Worm (Caenorhabditis elegans) whole organism, early embryonic: ENCODE measurements around the gene M03E7.2.

Experiments
- B0310.2 ChIP-seq: sonication (generic microtip); optimal IDR thresholded peaks from 2 replicates; lab custom pipeline; 2016; ENCODE audit warnings: mild to moderate bottlenecking, missing genetic modification characterization, missing compliant biosample characterization
- F13C5.2 ChIP-seq: sonication (generic microtip); optimal IDR thresholded peaks from 2 replicates; lab custom pipeline; 2017; ENCODE audit warnings: mild to moderate bottlenecking, missing genetic modification characterization, inconsistent platforms, missing compliant biosample characterization
- aly-1 ChIP-seq: sonication (generic microtip); optimal IDR thresholded peaks from 2 replicates; lab custom pipeline; 2016; ENCODE audit warnings: missing genetic modification characterization, missing compliant biosample characterization
- ama-1 ChIP-seq: fragments of 150-350 bp; optimal IDR thresholded peaks from 2 replicates; lab custom pipeline; 2014
- ceh-13 ChIP-seq: fragments of 200-800 bp; sonication (Bioruptor generic); optimal IDR thresholded peaks from 2 replicates; lab custom pipeline; 2018; ENCODE audit warnings: mild to moderate bottlenecking, missing genetic modification characterization, missing compliant biosample characterization
- ceh-36 ChIP-seq: sonication (generic microtip); optimal IDR thresholded peaks from 2 replicates; lab custom pipeline; 2016; ENCODE audit warnings: missing genetic modification characterization, inconsistent platforms, missing compliant biosample characterization
- ets-7 ChIP-seq: sonication (generic microtip); optimal IDR thresholded peaks from 2 replicates; lab custom pipeline; 2016; ENCODE audit warnings: missing genotype, missing genetic modification characterization, missing compliant biosample characterization
- flt-1 ChIP-seq: fragments of 200-800 bp; sonication (Bioruptor generic); IDR thresholded peaks from 2 replicates; pipeline ENCODE4 v1.3.6; 2022; ENCODE audit warnings: missing genetic modification characterization, missing compliant biosample characterization
- hmbx-1 ChIP-seq: sonication (generic microtip); optimal IDR thresholded peaks from 2 replicates; lab custom pipeline; 2016; ENCODE audit warnings: mild to moderate bottlenecking, missing genetic modification characterization, missing compliant biosample characterization
- hmg-4 ChIP-seq: fragments of 200-800 bp; sonication (Bioruptor generic); optimal IDR thresholded peaks from 2 replicates; lab custom pipeline; 2018; ENCODE audit warnings: mild to moderate bottlenecking, missing genetic modification characterization, missing compliant biosample characterization
- hnd-1 ChIP-seq: sonication (generic microtip); optimal IDR thresholded peaks from 2 replicates; lab custom pipeline; 2016; ENCODE audit warnings: missing genetic modification characterization, missing compliant biosample characterization
- pes-1 ChIP-seq: fragments of 200-800 bp; sonication (Bioruptor generic); IDR thresholded peaks from 2 replicates; pipeline ENCODE4 v1.3.6; 2022; ENCODE audit warnings: missing genetic modification reagents, missing genetic modification characterization, missing compliant biosample characterization
- scrt-1 ChIP-seq: fragments of 200-800 bp; sonication (Bioruptor generic); IDR thresholded peaks from 2 replicates; pipeline ENCODE4 v1.3.6; 2022; ENCODE audit warnings: missing genetic modification characterization, missing compliant biosample characterization
- sea-1 ChIP-seq: fragments of 200-800 bp; sonication (Bioruptor generic); conservative IDR thresholded peaks from 2 replicates; pipeline ENCODE4 v1.3.6; 2022; ENCODE audit warnings: missing genetic modification characterization, missing compliant biosample characterization
- tbx-11 ChIP-seq: fragments of 200-800 bp; sonication (Bioruptor generic); IDR thresholded peaks from 2 replicates; pipeline ENCODE4 v1.3.6; 2022; ENCODE audit warnings: missing genetic modification characterization, missing compliant biosample characterization
- tbx-37 ChIP-seq: fragments of 200-800 bp; sonication (Bioruptor generic); conservative IDR thresholded peaks from 2 replicates; pipeline ENCODE4 v1.3.6; 2022; ENCODE audit warnings: missing genetic modification reagents, missing genetic modification characterization, missing compliant biosample characterization
- tra-4 ChIP-seq: sonication (generic microtip); optimal IDR thresholded peaks from 2 replicates; lab custom pipeline; 2017; ENCODE audit warnings: missing genetic modification characterization, missing compliant biosample characterization

M03E7.2 gene

ce11 chrV:5596391-5597030 is 20.9 kb upstream of the M03E7.2 start, which contains the start of gene zhit-1:
zhit-1 (minus strand) TSS chrV:5596551.
- TF ChIP-seq hnd-1 (no peak), flt-1 (GFP tag; lab: Robert Waterston, UW) (no peak), tra-4 (tag; lab: Kevin White, UChicago) (no peak), B0310.2 (tag; lab: Kevin White, UChicago) (no peak), tbx-37 (GFP tag; lab: Robert Waterston, UW) (no peak)

- TF ChIP-seq ceh-36 (tag; lab: Kevin White, UChicago) (no peak), ceh-13 (no peak), tbx-11 (GFP tag; lab: Robert Waterston, UW) (no peak), pes-1 (no peak), hmg-4 (no peak), sea-1 (no peak), tbx-37 (GFP tag; lab: Robert Waterston, UW) (no peak), tra-4 (tag; lab: Kevin White, UChicago) (no peak), B0310.2 (tag; lab: Kevin White, UChicago) (no peak), hmbx-1 (tag; lab: Kevin White, UChicago) (no peak), aly-1 (no peak), flt-1 (GFP tag; lab: Robert Waterston, UW) (no peak), hnd-1 (no peak), ama-1 (lab: Kevin White, UChicago) (no peak), ets-7 (tag; lab: Kevin White, UChicago) (no peak)
These were observed 16.1 kb upstream of the M03E7.2 start, which contains the start of gene CD4.8 for ce11 chrV:5601263-5601662. CD4.8 (minus strand) TSS chrV:5601363.

ce11 chrV:5606255-5606654 is 11.1 kb upstream of the M03E7.2 start, which contains the start of gene CD4.1:
CD4.1 (plus strand) TSS chrV:5606555.
- no peak for TF ChIP-seq sea-1
- TF ChIP-seq B0310.2 (tag; lab: Kevin White, UChicago) = no peak
- TF ChIP-seq ets-7 (tag; lab: Kevin White, UChicago) = no peak
- TF ChIP-seq scrt-1 (GFP tag; lab: Robert Waterston, UW) = no peak
- no peak for TF ChIP-seq aly-1
- TF ChIP-seq flt-1 (GFP tag; lab: Robert Waterston, UW) = no peak
- no peak for TF ChIP-seq pes-1
- TF ChIP-seq tbx-11 (GFP tag; lab: Robert Waterston, UW) = no peak
- no peak for TF ChIP-seq F13C5.2 (tag; lab: Kevin White, UChicago)
- no peak for TF ChIP-seq tbx-37 (GFP tag; lab: Robert Waterston, UW)
- TF ChIP-seq hmbx-1 (tag; lab: Kevin White, UChicago) = no peak
- TF ChIP-seq hnd-1 = no peak

- TF ChIP-seq tra-4 (tag; lab: Kevin White, UChicago) (no peak), pes-1 (no peak), aly-1 (no peak), ama-1 (lab: Kevin White, UChicago) (no peak), sea-1 (no peak), B0310.2 (tag; lab: Kevin White, UChicago) (no peak), ets-7 (tag; lab: Kevin White, UChicago) (no peak), ceh-36 (tag; lab: Kevin White, UChicago) (no peak), hnd-1 (no peak)
These were observed 7.2 kb upstream of the M03E7.2 start for ce11 chrV:5610186-5610585.

- no peak for TF ChIP-seq tbx-11 (GFP tag; lab: Robert Waterston, UW)
- TF ChIP-seq B0310.2 (tag; lab: Kevin White, UChicago) = no peak
- TF ChIP-seq sea-1 = no peak
- no peak for TF ChIP-seq scrt-1 (GFP tag; lab: Robert Waterston, UW)
- TF ChIP-seq flt-1 (GFP tag; lab: Robert Waterston, UW) = no peak
- no peak for TF ChIP-seq ceh-36 (tag; lab: Kevin White, UChicago)
- no peak for TF ChIP-seq hmbx-1 (tag; lab: Kevin White, UChicago)
- TF ChIP-seq F13C5.2 (tag; lab: Kevin White, UChicago) = no peak
- no peak for TF ChIP-seq hmg-4
- no peak for TF ChIP-seq pes-1
- TF ChIP-seq tra-4 (tag; lab: Kevin White, UChicago) = no peak
- no peak for TF ChIP-seq tbx-37 (GFP tag; lab: Robert Waterston, UW)
- no peak for TF ChIP-seq ama-1 (lab: Kevin White, UChicago)
- TF ChIP-seq ets-7 (tag; lab: Kevin White, UChicago) = no peak
- no peak for TF ChIP-seq aly-1
- TF ChIP-seq hnd-1 = no peak
- TF ChIP-seq ceh-13 = no peak
These were observed 4.3 kb upstream of the M03E7.2 start, which contains the start of gene lrpc-1 for ce11 chrV:5613109-5613508. lrpc-1 (minus strand) TSS chrV:5613209.

- TF ChIP-seq tbx-11 (GFP tag; lab: Robert Waterston, UW) (no peak), aly-1 (no peak), hmbx-1 (tag; lab: Kevin White, UChicago) (no peak), B0310.2 (tag; lab: Kevin White, UChicago) (no peak), pes-1 (no peak), F13C5.2 (tag; lab: Kevin White, UChicago) (no peak), tra-4 (tag; lab: Kevin White, UChicago) (no peak), flt-1 (GFP tag; lab: Robert Waterston, UW) (no peak), scrt-1 (GFP tag; lab: Robert Waterston, UW) (no peak)
These were observed 2.7 kb upstream of the M03E7.2 start, which contains the start of gene M03E7.3 for ce11 chrV:5614724-5615123. M03E7.3 (plus strand) TSS chrV:5615024.

ce11 chrV:5619372-5619771 is 2.0 kb downstream of the M03E7.2 start:
- TF ChIP-seq sea-1 (no peak), hmg-4 (no peak), F13C5.2 (tag; lab: Kevin White, UChicago) (no peak), hmbx-1 (tag; lab: Kevin White, UChicago) (no peak), ceh-36 (tag; lab: Kevin White, UChicago) (no peak), ceh-13 (no peak), ama-1 (lab: Kevin White, UChicago) (no peak), B0310.2 (tag; lab: Kevin White, UChicago) (no peak), tbx-11 (GFP tag; lab: Robert Waterston, UW) (no peak), scrt-1 (GFP tag; lab: Robert Waterston, UW) (no peak), pes-1 (no peak), ets-7 (tag; lab: Kevin White, UChicago) (no peak), hnd-1 (no peak), aly-1 (no peak), tbx-37 (GFP tag; lab: Robert Waterston, UW) (no peak), flt-1 (GFP tag; lab: Robert Waterston, UW) (no peak), tra-4 (tag; lab: Kevin White, UChicago) (no peak)
